Worm (Caenorhabditis elegans): ENCODE measurements around the gene F58A3.4.

F58A3.4 gene

DNA sequence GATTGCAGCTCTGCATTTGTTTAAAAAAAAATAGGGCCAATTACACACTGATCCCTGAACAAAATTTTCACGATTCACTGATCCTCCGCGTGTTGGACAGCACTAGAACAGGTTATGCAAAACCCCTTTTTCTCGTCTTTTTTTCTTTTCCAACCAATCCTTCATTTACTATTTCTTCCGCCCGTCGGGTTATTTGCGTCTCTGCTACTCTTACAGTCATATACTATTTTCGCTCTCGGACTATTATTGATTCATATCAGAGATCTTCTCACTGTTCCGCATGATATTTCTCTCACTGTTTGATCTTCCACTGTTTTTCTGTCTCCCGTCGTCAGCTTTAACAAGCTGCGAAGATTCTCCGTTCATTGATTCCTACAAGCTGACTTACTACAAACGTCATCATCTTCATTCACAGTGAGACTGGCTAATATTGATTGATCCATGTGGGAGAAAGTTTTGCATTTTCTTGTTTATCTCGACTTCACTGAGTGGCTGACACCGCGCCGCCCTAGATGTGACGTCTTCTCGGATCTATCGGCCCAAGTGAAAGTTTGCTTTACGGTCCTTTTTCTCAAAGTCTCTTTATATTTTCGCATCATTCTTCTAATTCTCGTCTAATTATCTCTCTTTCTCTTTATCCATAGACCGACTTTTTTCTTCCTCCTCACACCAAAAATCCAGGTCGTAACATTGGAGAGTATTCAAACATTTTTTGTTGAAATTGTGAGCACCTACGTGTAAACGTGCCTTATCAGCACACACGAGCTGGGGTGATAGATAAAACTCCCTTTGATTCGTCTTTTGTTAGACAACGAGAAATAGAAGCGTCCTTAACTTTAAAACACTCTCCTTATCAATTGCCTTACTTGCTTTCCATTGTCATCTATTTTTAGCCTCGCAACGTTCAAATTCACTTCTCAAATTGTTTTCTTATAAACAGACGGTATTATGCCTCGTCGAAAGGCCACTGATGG lies 25.9 kb upstream of the F58A3.4 start:
- TF ChIP-seq nfya-1 (tag; optimal IDR thresholded peaks at IDR 0.05) (peak; percentile 10), ceh-48 (tag; optimal IDR thresholded peaks at IDR 0.05) (no peak), pha-2 (tag; optimal IDR thresholded peaks at IDR 0.05) (no peak), elt-2 (tag; optimal IDR thresholded peaks at IDR 0.05) (peak; percentile 78), ref-2 (tag; optimal IDR thresholded peaks at IDR 0.05) (peak; percentile 50)

DNA sequence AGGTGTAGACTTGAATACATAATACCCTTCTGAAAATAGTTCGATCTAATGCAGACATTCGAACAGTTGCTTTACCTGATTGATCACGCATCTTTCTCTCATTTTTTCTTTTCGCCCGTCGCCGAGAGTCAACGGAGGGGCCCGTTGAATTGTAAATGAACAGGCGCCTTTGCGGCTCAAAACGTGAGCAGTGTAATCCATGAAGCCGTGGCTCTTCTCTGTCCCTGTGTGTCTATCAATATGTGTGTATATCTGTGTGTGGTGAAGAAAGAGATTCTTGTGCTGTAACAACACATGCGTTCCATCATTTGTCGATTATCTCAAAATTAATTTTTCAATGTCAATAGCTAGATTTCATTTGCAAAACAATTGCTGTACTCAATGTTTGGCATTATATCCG lies 25.1 kb upstream of the F58A3.4 start:
- TF ChIP-seq unc-86 (tag; optimal IDR thresholded peaks at IDR 0.05) (no peak), dmd-4 (tag; optimal IDR thresholded peaks at IDR 0.05; ENCODE audit: borderline replicate concordance) (no peak), nfya-1 (tag; optimal IDR thresholded peaks at IDR 0.05) (peak; percentile 16), ahr-1 (tag; optimal IDR thresholded peaks at IDR 0.05) (no peak), dve-1 (tag; optimal IDR thresholded peaks at IDR 0.05) (no peak), F13H6.1 (tag; optimal IDR thresholded peaks at IDR 0.05) (no peak), elt-2 (tag; optimal IDR thresholded peaks at IDR 0.05) (no peak), pha-2 (tag; optimal IDR thresholded peaks at IDR 0.05) (no peak), fkh-6 (tag; optimal IDR thresholded peaks at IDR 0.05) (no peak), ceh-30 (tag; optimal IDR thresholded peaks at IDR 0.05) (no peak), C38D4.7 (GFP tag; optimal IDR thresholded peaks at IDR 0.05) (no peak), ama-1 (optimal IDR thresholded peaks at IDR 0.05) (no peak), Y22D7AL.16 (tag; optimal IDR thresholded peaks at IDR 0.05) (no peak), hlh-13 (GFP tag; optimal IDR thresholded peaks at IDR 0.05) (no peak), rnt-1 (tag; optimal IDR thresholded peaks at IDR 0.05) (peak; percentile 84), lim-6 (tag; optimal IDR thresholded peaks at IDR 0.05) (no peak), pag-3 (tag; optimal IDR thresholded peaks at IDR 0.05; ENCODE audit: borderline replicate concordance) (no peak), unc-55 (GFP tag; optimal IDR thresholded peaks at IDR 0.05) (peak; percentile 70), ceh-48 (tag; optimal IDR thresholded peaks at IDR 0.05) (no peak), ttx-3 (tag; optimal IDR thresholded peaks at IDR 0.05) (no peak), pha-4 (tag; optimal IDR thresholded peaks at IDR 0.05) (no peak), pax-1 (tag; optimal IDR thresholded peaks at IDR 0.05) (no peak), pqm-1 (tag; optimal IDR thresholded peaks at IDR 0.05) (no peak), zip-5 (tag; optimal IDR thresholded peaks at IDR 0.05) (no peak), K02D7.2 (tag; optimal IDR thresholded peaks at IDR 0.05) (no peak), eyg-1 (tag; optimal IDR thresholded peaks at IDR 0.05) (no peak), ceh-18 (tag; optimal IDR thresholded peaks at IDR 0.05) (peak; percentile 57), lin-11 (tag; optimal IDR thresholded peaks at IDR 0.05) (no peak), ceh-9 (tag; optimal IDR thresholded peaks at IDR 0.05) (no peak), pat-9 (tag; optimal IDR thresholded peaks at IDR 0.05) (peak; percentile 70), fax-1 (tag; optimal IDR thresholded peaks at IDR 0.05) (no peak)

DNA sequence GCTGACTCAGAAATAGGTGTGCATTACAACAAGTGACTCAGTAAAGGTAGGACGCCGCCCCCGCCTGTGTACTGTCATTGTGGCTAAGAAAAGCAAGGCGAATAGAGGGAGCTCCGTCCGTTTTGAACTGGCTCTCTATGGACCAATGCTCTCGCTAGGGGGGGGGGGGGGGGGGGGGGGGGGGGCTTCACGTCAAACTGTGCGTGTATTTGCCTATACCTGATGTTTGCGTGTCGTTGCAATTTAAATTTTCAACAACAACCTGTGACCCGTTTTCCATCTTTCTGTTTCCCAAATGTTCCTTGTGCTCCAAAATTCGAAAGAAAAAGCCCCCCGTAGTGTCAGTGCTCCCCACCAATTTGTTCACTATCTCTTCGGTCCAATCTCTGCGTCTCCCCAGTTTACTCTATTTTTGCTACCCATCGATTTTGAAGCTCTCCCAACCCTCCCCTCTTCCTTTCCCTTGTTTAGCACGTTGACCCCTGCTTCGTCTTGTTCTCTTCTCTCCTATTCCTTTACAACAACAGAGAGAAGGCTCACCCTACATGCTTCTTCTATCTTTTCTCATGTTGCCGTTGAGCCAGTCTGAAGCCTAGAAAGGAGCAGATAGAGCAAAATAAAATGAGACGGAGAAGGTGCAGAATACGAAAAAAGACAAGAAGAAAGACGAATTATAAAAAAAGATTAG lies 24.1 kb upstream of the F58A3.4 start:
- no peak for TF ChIP-seq K02D7.2 (tag; optimal IDR thresholded peaks at IDR 0.05)
- TF ChIP-seq ceh-48 (tag; optimal IDR thresholded peaks at IDR 0.05) = peak; percentile 73
- TF ChIP-seq che-1 (tag; optimal IDR thresholded peaks at IDR 0.05) = no peak
- TF ChIP-seq ceh-2 (tag; optimal IDR thresholded peaks at IDR 0.05) = no peak
- no peak for TF ChIP-seq dve-1 (tag; optimal IDR thresholded peaks at IDR 0.05)
- no peak for TF ChIP-seq C38D4.7 (GFP tag; optimal IDR thresholded peaks at IDR 0.05)
- no peak for TF ChIP-seq pha-4 (tag; optimal IDR thresholded peaks at IDR 0.05)
- TF ChIP-seq F13H6.1 (tag; optimal IDR thresholded peaks at IDR 0.05) = no peak
- peak; percentile 12 for TF ChIP-seq tbx-2 (tag; optimal IDR thresholded peaks at IDR 0.05)
- peak; percentile 4 for TF ChIP-seq dmd-4 (tag; optimal IDR thresholded peaks at IDR 0.05; ENCODE audit: borderline replicate concordance)
- no peak for TF ChIP-seq lin-11 (tag; optimal IDR thresholded peaks at IDR 0.05)
- peak; percentile 41 for TF ChIP-seq nfya-1 (tag; optimal IDR thresholded peaks at IDR 0.05)
- no peak for TF ChIP-seq sox-2 (GFP tag; IDR thresholded peaks at IDR 0.05)
- peak; percentile 13 for TF ChIP-seq ceh-18 (tag; optimal IDR thresholded peaks at IDR 0.05)
- TF ChIP-seq ceh-9 (tag; optimal IDR thresholded peaks at IDR 0.05) = no peak
- TF ChIP-seq elt-4 (tag; optimal IDR thresholded peaks at IDR 0.05) = no peak
- TF ChIP-seq unc-55 (GFP tag; optimal IDR thresholded peaks at IDR 0.05) = peak; percentile 52
- no peak for TF ChIP-seq lim-6 (tag; optimal IDR thresholded peaks at IDR 0.05)
- TF ChIP-seq hlh-6 (tag; optimal IDR thresholded peaks at IDR 0.05) = peak; percentile 44
- no peak for TF ChIP-seq pag-3 (tag; optimal IDR thresholded peaks at IDR 0.05; ENCODE audit: borderline replicate concordance)
- TF ChIP-seq gmeb-2 (tag; optimal IDR thresholded peaks at IDR 0.05) = no peak
- TF ChIP-seq pros-1 (tag; optimal IDR thresholded peaks at IDR 0.05) = no peak
- peak; percentile 46 for TF ChIP-seq unc-42 (tag; optimal IDR thresholded peaks at IDR 0.05)
- TF ChIP-seq ref-2 (tag; optimal IDR thresholded peaks at IDR 0.05) = peak; percentile 13
- no peak for TF ChIP-seq madf-2 (tag; optimal IDR thresholded peaks at IDR 0.05)
- TF ChIP-seq hlh-8 (tag; optimal IDR thresholded peaks at IDR 0.05) = no peak
- TF ChIP-seq unc-3 (GFP tag; conservative IDR thresholded peaks at IDR 0.05) = no peak
- no peak for TF ChIP-seq unc-3 (tag; optimal IDR thresholded peaks at IDR 0.05)
